Fruit fly (Drosophila melanogaster) Kc167 (cell line): ENCODE measurements around the gene SKIP.

Experiments
- h ChIP-seq: fragments of >200 bp; optimal IDR thresholded peaks from 3 replicates; lab custom pipeline; 2018; ENCODE audit warnings: missing external identifiers
- insv ChIP-seq: fragments of >200 bp; optimal IDR thresholded peaks from 3 replicates; lab custom pipeline; 2018; ENCODE audit warnings: missing external identifiers
- psq ChIP-seq: fragments of >200 bp; optimal IDR thresholded peaks from 2 replicates; lab custom pipeline; 2017; ENCODE audit warnings: missing external identifiers
- ttk ChIP-seq: sonication (Bioruptor generic); optimal IDR thresholded peaks from 2 replicates; lab custom pipeline; 2017; ENCODE audit warnings: missing external identifiers

- TF ChIP-seq ttk (lab: Kevin White, UChicago) (no peak), insv (no peak), psq (lab: Kevin White, UChicago) (no peak), h (lab: Kevin White, UChicago) (no peak)
These were observed 154.7 kb downstream of the SKIP start for dm6 chr3R:22288305-22288704.
